Worm (Caenorhabditis elegans) whole organism, young adult: ENCODE results near the gene K05F1.10.

ENCODE experiments used
- B0035.1 ChIP-seq: sonication (generic microtip); optimal IDR thresholded peaks from 2 replicates; lab custom pipeline; 2016; ENCODE audit warnings: missing genetic modification characterization, mild to moderate bottlenecking, missing compliant biosample characterization, missing genotype, missing genetic modification reagents
- B0336.3 ChIP-seq: fragments of 200-800 bp; sonication (Bioruptor generic); IDR thresholded peaks from 2 replicates; pipeline ENCODE4 v1.3.6; 2022; ENCODE audit warnings: missing genetic modification characterization, missing compliant biosample characterization
- D2030.7 ChIP-seq: fragments of 200-800 bp; sonication (Bioruptor generic); IDR thresholded peaks from 2 replicates; pipeline ENCODE4 v1.3.6; 2022; ENCODE audit warnings: missing genetic modification reagents, missing genetic modification characterization, missing compliant biosample characterization
- F22D6.2 ChIP-seq: sonication (generic microtip); optimal IDR thresholded peaks from 2 replicates; lab custom pipeline; 2016; ENCODE audit warnings: mild to moderate bottlenecking, missing genetic modification characterization, missing compliant biosample characterization
- F57C9.4 ChIP-seq: sonication (generic microtip); optimal IDR thresholded peaks from 2 replicates; lab custom pipeline; 2017; ENCODE audit warnings: mild to moderate bottlenecking, missing genetic modification characterization, missing compliant biosample characterization
- T07F8.4 ChIP-seq: sonication (generic microtip); optimal IDR thresholded peaks from 2 replicates; lab custom pipeline; 2016; ENCODE audit warnings: mild to moderate bottlenecking, missing genetic modification characterization, moderate library complexity, missing compliant biosample characterization
- Y95B8A.8 ChIP-seq: fragments of 200-800 bp; sonication (Bioruptor generic); IDR thresholded peaks from 2 replicates; pipeline ENCODE4 v1.3.6; 2022; ENCODE audit warnings: missing genetic modification reagents, missing genetic modification characterization, missing compliant biosample characterization
- athp-1 ChIP-seq: sonication (generic microtip); optimal IDR thresholded peaks from 2 replicates; lab custom pipeline; 2017; ENCODE audit warnings: mild to moderate bottlenecking, missing genetic modification characterization, missing compliant biosample characterization
- attf-6 ChIP-seq: fragments of 200-800 bp; sonication (Bioruptor generic); IDR thresholded peaks from 2 replicates; pipeline ENCODE4 v1.3.6; 2022; ENCODE audit warnings: missing genetic modification reagents, missing genetic modification characterization, missing compliant biosample characterization
- ceh-100 ChIP-seq: fragments of 200-800 bp; sonication (Bioruptor generic); IDR thresholded peaks from 2 replicates; pipeline ENCODE4 v1.3.6; 2022; ENCODE audit warnings: missing genetic modification reagents, missing genetic modification characterization, missing compliant biosample characterization
- ceh-40 ChIP-seq: fragments of 200-800 bp; sonication (Bioruptor generic); IDR thresholded peaks from 2 replicates; pipeline ENCODE4 v1.3.6; 2022; ENCODE audit warnings: missing genetic modification characterization, missing compliant biosample characterization
- dpff-1 ChIP-seq: sonication (generic microtip); optimal IDR thresholded peaks from 2 replicates; lab custom pipeline; 2017; ENCODE audit warnings: mild to moderate bottlenecking, missing genetic modification characterization, missing compliant biosample characterization
- dpl-1 ChIP-seq: fragments of 150-350 bp; optimal IDR thresholded peaks from 2 replicates; lab custom pipeline; 2014; ENCODE audit warnings: missing biosample characterization, missing genetic modification reagents, missing genetic modification characterization
- egl-44 ChIP-seq: fragments of 200-800 bp; sonication (Bioruptor generic); IDR thresholded peaks from 2 replicates; pipeline ENCODE4 v1.3.6; 2022; ENCODE audit warnings: missing genetic modification reagents, missing genetic modification characterization, missing compliant biosample characterization
- ekl-4 ChIP-seq: fragments of 200-800 bp; sonication (Bioruptor generic); IDR thresholded peaks from 2 replicates; pipeline ENCODE4 v1.3.6; 2022; ENCODE audit warnings: missing genetic modification reagents, missing genetic modification characterization, missing compliant biosample characterization
- let-526 ChIP-seq: fragments of 200-800 bp; sonication (Bioruptor generic); IDR thresholded peaks from 2 replicates; pipeline ENCODE4 v1.3.6; 2022; ENCODE audit warnings: missing genetic modification reagents, missing genetic modification characterization, missing compliant biosample characterization
- lin-40 ChIP-seq: sonication (generic microtip); optimal IDR thresholded peaks from 2 replicates; lab custom pipeline; 2016; ENCODE audit warnings: missing genetic modification characterization, mild to moderate bottlenecking, missing compliant biosample characterization, missing genotype, missing genetic modification reagents
- lin-54 ChIP-seq: fragments of 200-800 bp; sonication (Bioruptor generic); optimal IDR thresholded peaks from 2 replicates; lab custom pipeline; 2018; ENCODE audit warnings: mild to moderate bottlenecking, missing genetic modification characterization, missing compliant biosample characterization
- lir-1 ChIP-seq: fragments of 200-800 bp; sonication (Bioruptor generic); conservative IDR thresholded peaks from 2 replicates; pipeline ENCODE4 v1.3.6; 2022; ENCODE audit warnings: missing genetic modification reagents, missing genetic modification characterization, missing compliant biosample characterization
- lsl-1 ChIP-seq: fragments of 200-800 bp; sonication (Bioruptor generic); optimal IDR thresholded peaks from 2 replicates; lab custom pipeline; 2018; ENCODE audit warnings: mild to moderate bottlenecking, missing genetic modification characterization, moderate library complexity, missing compliant biosample characterization
- mxl-1 ChIP-seq: sonication (generic microtip); optimal IDR thresholded peaks from 2 replicates; lab custom pipeline; 2016; ENCODE audit warnings: missing genetic modification characterization, missing compliant biosample characterization
- nhr-179 ChIP-seq: sonication (generic microtip); optimal IDR thresholded peaks from 2 replicates; lab custom pipeline; 2016; ENCODE audit warnings: mild to moderate bottlenecking, missing genetic modification characterization, missing compliant biosample characterization
- pbrm-1 ChIP-seq: fragments of 200-800 bp; sonication (Bioruptor generic); IDR thresholded peaks from 2 replicates; pipeline ENCODE4 v1.3.6; 2022; ENCODE audit warnings: missing genetic modification reagents, missing genetic modification characterization, missing compliant biosample characterization
- rcor-1 ChIP-seq: fragments of 200-800 bp; sonication (Bioruptor generic); IDR thresholded peaks from 2 replicates; pipeline ENCODE4 v1.3.6; 2022; ENCODE audit warnings: missing genetic modification reagents, missing genetic modification characterization, missing compliant biosample characterization
- rpc-1 ChIP-seq, 2 experiments: fragments of 150-350 bp in 1 of 2; sonication (generic microtip) in 1 of 2; optimal IDR thresholded peaks; 2 replicates each; lab custom pipeline; 2014 to 2018; ENCODE audit warnings: missing biosample characterization in 1 of 2, missing genetic modification characterization in 1 of 2, missing genetic modification reagents in 1 of 2, missing genotype in 1 of 2
- sdz-38 ChIP-seq: sonication (generic microtip); optimal IDR thresholded peaks from 2 replicates; lab custom pipeline; 2016; ENCODE audit warnings: missing genotype, missing genetic modification characterization, missing compliant biosample characterization
- snpc-4 ChIP-seq, 5 experiments: fragments of 150-350 bp in 1 of 5; sonication (generic microtip) in 4 of 5; optimal IDR thresholded peaks; 2 replicates each; lab custom pipeline; 2014 to 2018; ENCODE audit warnings: missing genetic modification characterization in 5 of 5, missing biosample characterization in 3 of 5, antibody characterized with exemption in 2 of 5, mild to moderate bottlenecking in 2 of 5, missing compliant biosample characterization in 2 of 5, missing genotype in 2 of 5, moderate library complexity in 2 of 5, missing genetic modification reagents in 1 of 5
- somi-1 ChIP-seq: fragments of 200-800 bp; sonication (Bioruptor generic); optimal IDR thresholded peaks from 2 replicates; lab custom pipeline; 2018; ENCODE audit warnings: mild to moderate bottlenecking, missing genetic modification characterization, missing compliant biosample characterization
- sptf-2 ChIP-seq: fragments of 200-800 bp; sonication (Bioruptor generic); optimal IDR thresholded peaks from 2 replicates; lab custom pipeline; 2018; ENCODE audit warnings: mild to moderate bottlenecking, missing genetic modification characterization, missing compliant biosample characterization
- tbx-9 ChIP-seq: sonication (generic microtip); optimal IDR thresholded peaks from 2 replicates; lab custom pipeline; 2016; ENCODE audit warnings: borderline replicate concordance, missing genetic modification characterization, inconsistent platforms, missing compliant biosample characterization
- tlf-1 ChIP-seq: fragments of 200-800 bp; sonication (Bioruptor generic); optimal IDR thresholded peaks from 2 replicates; lab custom pipeline; 2018; ENCODE audit warnings: mild to moderate bottlenecking, missing genetic modification characterization, missing compliant biosample characterization
- zim-3 ChIP-seq: sonication (generic microtip); optimal IDR thresholded peaks from 2 replicates; lab custom pipeline; 2017; ENCODE audit warnings: mild to moderate bottlenecking, missing genetic modification characterization, moderate library complexity, missing compliant biosample characterization
- ztf-3 ChIP-seq: fragments of 200-800 bp; sonication (Bioruptor generic); optimal IDR thresholded peaks from 2 replicates; lab custom pipeline; 2018; ENCODE audit warnings: mild to moderate bottlenecking, missing genetic modification characterization, missing compliant biosample characterization

Gene K05F1.10

ce11 chrII:5841866-5842265 lies 36.6 kb upstream of the K05F1.10 start, which contains the start of gene nep-25:
Gene nep-25, plus strand, starts transcription at chrII:5842240.
- no peak for TF ChIP-seq dpff-1
- TF ChIP-seq D2030.7 (GFP tag; lab: Robert Waterston, UW): no peak
- TF ChIP-seq mxl-1 (tag; lab: Kevin White, UChicago): no peak
- TF ChIP-seq rpc-1 (optimal IDR thresholded peaks at IDR 0.05; lab: Kevin White, UChicago): no peak
- no peak for TF ChIP-seq rpc-1 (tag; optimal IDR thresholded peaks at IDR 0.05; lab: Kevin White, UChicago)
- no peak for TF ChIP-seq nhr-179

- TF ChIP-seq Y95B8A.8 (GFP tag; lab: Robert Waterston, UW) (no peak), athp-1 (no peak), ekl-4 (no peak), lir-1 (GFP tag; lab: Robert Waterston, UW) (no peak), T07F8.4 (tag; lab: Kevin White, UChicago) (no peak), tbx-9 (tag; lab: Kevin White, UChicago) (no peak), B0336.3 (GFP tag; lab: Robert Waterston, UW) (no peak), ceh-40 (GFP tag; lab: Robert Waterston, UW) (no peak), egl-44 (GFP tag; lab: Robert Waterston, UW) (no peak), let-526 (GFP tag; lab: Robert Waterston, UW) (no peak), tlf-1 (no peak), zim-3 (tag; lab: Kevin White, UChicago) (no peak), B0035.1 (no peak), F22D6.2 (tag; lab: Kevin White, UChicago) (no peak)
Observed at ce11 chrII:5841053-5841547, 35.8 kb upstream of the K05F1.10 start, which contains the start of gene lec-5. Gene lec-5, minus strand, starts transcription at chrII:5841103.

ce11 chrII:5839227-5839626 lies 34.0 kb upstream of the K05F1.10 start, which contains the start of gene ZK1248.19:
Gene ZK1248.19, minus strand, starts transcription at chrII:5839414.
- TF ChIP-seq sptf-2: no peak
- TF ChIP-seq rpc-1 (optimal IDR thresholded peaks at IDR 0.05; lab: Kevin White, UChicago): no peak
- TF ChIP-seq rpc-1 (tag; optimal IDR thresholded peaks at IDR 0.05; lab: Kevin White, UChicago): no peak
- TF ChIP-seq lin-54: no peak
- TF ChIP-seq tbx-9 (tag; lab: Kevin White, UChicago): no peak
- no peak for TF ChIP-seq ceh-40 (GFP tag; lab: Robert Waterston, UW)
- no peak for TF ChIP-seq lsl-1 (GFP tag; lab: Kevin White, UChicago)
- no peak for TF ChIP-seq pbrm-1 (GFP tag; lab: Robert Waterston, UW)
- TF ChIP-seq rcor-1 (GFP tag; lab: Robert Waterston, UW): peak; percentile 70; the same call in 1 of the 2 replicates
- TF ChIP-seq lin-40 (tag; lab: Kevin White, UChicago): no peak
- TF ChIP-seq ceh-100: peak; percentile 52; the same call in 1 of the 2 replicates
- no peak for TF ChIP-seq B0336.3 (GFP tag; lab: Robert Waterston, UW)
- no peak for TF ChIP-seq somi-1
- no peak for TF ChIP-seq dpl-1
- TF ChIP-seq attf-6 (GFP tag; lab: Robert Waterston, UW): no peak
- no peak for TF ChIP-seq athp-1
- no peak for TF ChIP-seq snpc-4 (GFP tag; optimal IDR thresholded peaks at IDR 0.05; lab: Kevin White, UChicago)
- peak in 1 of 4 experiments; percentile 26 for TF ChIP-seq snpc-4 (tag; optimal IDR thresholded peaks at IDR 0.05; lab: Kevin White, UChicago)
- TF ChIP-seq F57C9.4 (tag; lab: Kevin White, UChicago): no peak
- TF ChIP-seq sdz-38: no peak
- TF ChIP-seq D2030.7 (GFP tag; lab: Robert Waterston, UW): no peak

ce11 chrII:5838453-5838852 lies 33.2 kb upstream of the K05F1.10 start, which contains the start of gene ZK1248.15:
Gene ZK1248.15, minus strand, starts transcription at chrII:5838553.
- TF ChIP-seq ztf-3 (GFP tag; lab: Kevin White, UChicago) (no peak), F22D6.2 (tag; lab: Kevin White, UChicago) (no peak)
